Worm (Caenorhabditis elegans): ENCODE data around the gene clec-5.

- TF ChIP-seq nhr-77 (tag; optimal IDR thresholded peaks at IDR 0.05) (no peak), sma-3 (GFP tag; optimal IDR thresholded peaks at IDR 0.05) (no peak), Y55F3AM.14 (GFP tag; optimal IDR thresholded peaks at IDR 0.05) (no peak), nhr-237 (tag; optimal IDR thresholded peaks at IDR 0.05) (no peak), mdl-1 (tag; optimal IDR thresholded peaks at IDR 0.05) (no peak)
These were observed 3.9 kb upstream of the clec-5 start, which contains the start of gene clec-6 for ce11 chrIII:4887291-4887690.
